Fruit fly (Drosophila melanogaster) whole organism, embryonic: ENCODE data around the gene Alh.

Experiments
- Awh ChIP-seq: fragments of 200-800 bp; sonication (Bioruptor generic); IDR thresholded peaks from 2 replicates; pipeline ENCODE4, ENCODE4 v1.3.6; 2022; ENCODE audit warnings: missing biosample characterization, missing genetic modification characterization
- CG12744 ChIP-seq: fragments of 200-800 bp; sonication (Bioruptor generic); optimal IDR thresholded peaks from 2 replicates; lab custom pipeline; 2016; ENCODE audit warnings: missing biosample characterization, missing genetic modification characterization
- CG3065 ChIP-seq: fragments of 200-800 bp; sonication (Bioruptor generic); optimal IDR thresholded peaks from 2 replicates; lab custom pipeline; 2016; ENCODE audit warnings: missing biosample characterization, missing genetic modification characterization
- CG4854 ChIP-seq: fragments of 200-800 bp; sonication (Bioruptor generic); optimal IDR thresholded peaks from 2 replicates; lab custom pipeline; 2016; ENCODE audit warnings: missing biosample characterization, missing genetic modification characterization, inconsistent platforms
- Doc2 ChIP-seq: fragments of 200-800 bp; sonication (Bioruptor generic); IDR thresholded peaks from 2 replicates; pipeline ENCODE4 v1.3.6; 2022; ENCODE audit warnings: missing biosample characterization, missing genetic modification characterization
- Hr3 ChIP-seq: fragments of 200-800 bp; sonication (Bioruptor generic); optimal IDR thresholded peaks from 3 replicates; lab custom pipeline; 2016; ENCODE audit warnings: missing biosample characterization, missing genetic modification characterization
- Sox102F ChIP-seq: fragments of 200-800 bp; sonication (Bioruptor generic); optimal IDR thresholded peaks from 2 replicates; lab custom pipeline; 2018; ENCODE audit warnings: missing biosample characterization, mild to moderate bottlenecking, missing genetic modification characterization, moderate library complexity
- caup ChIP-seq: fragments of 200-800 bp; sonication (Bioruptor generic); optimal IDR thresholded peaks from 3 replicates; lab custom pipeline; 2017; ENCODE audit warnings: missing biosample characterization, mild to moderate bottlenecking, missing genetic modification characterization, moderate library complexity; ENCODE audit not compliant: severe bottlenecking
- esg ChIP-seq: fragments of 200-800 bp; sonication (Bioruptor generic); conservative IDR thresholded peaks from 2 replicates; pipeline ENCODE4 v1.3.6; 2022; ENCODE audit warnings: missing biosample characterization, missing genetic modification characterization
- gem ChIP-seq: fragments of 200-800 bp; sonication (Bioruptor generic); optimal IDR thresholded peaks from 2 replicates; lab custom pipeline; 2019; ENCODE audit warnings: missing biosample characterization, mild to moderate bottlenecking, missing genetic modification characterization, moderate library complexity
- h ChIP-seq: fragments of >200 bp; optimal IDR thresholded peaks from 2 replicates; lab custom pipeline; 2017
- tgo ChIP-seq: fragments of 200-800 bp; sonication (Bioruptor generic); IDR thresholded peaks from 3 replicates; pipeline ENCODE4 v1.3.6; 2022; ENCODE audit warnings: missing biosample characterization, missing genetic modification characterization
- vfl ChIP-seq: fragments of 200-800 bp; sonication (Bioruptor generic); optimal IDR thresholded peaks from 2 replicates; lab custom pipeline; 2016; ENCODE audit warnings: missing biosample characterization, missing genetic modification characterization

DNA sequence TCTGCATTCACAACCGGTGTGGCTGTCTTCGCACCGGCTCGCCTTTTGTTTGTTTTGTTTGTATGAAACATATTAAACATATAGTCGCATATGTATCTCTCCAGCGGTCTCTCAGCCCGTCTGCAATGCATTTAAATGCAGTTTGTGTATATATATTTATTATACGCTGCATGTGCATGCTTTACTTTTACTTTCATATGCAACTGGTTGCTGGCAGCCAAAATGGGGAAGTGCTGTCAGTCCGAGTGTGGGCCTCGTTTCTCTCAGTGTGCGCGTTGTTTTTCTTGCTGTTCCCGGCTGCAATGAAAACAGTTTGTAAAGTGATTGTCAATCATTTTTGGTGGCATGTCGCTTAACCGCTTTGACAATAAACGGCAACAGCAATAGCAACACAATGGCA is 35.6 kb upstream of the Alh start:
- TF ChIP-seq Doc2 (GFP tag; lab: Robert Waterston, UW) (no peak), Awh (GFP tag; lab: Robert Waterston, UW) (no peak), vfl (GFP tag; lab: Kevin White, UChicago) (no peak), gem (tag; lab: Kevin White, UChicago) (no peak), CG12744 (no peak), Sox102F (no peak), caup (GFP tag; lab: Kevin White, UChicago) (no peak), Hr3 (GFP tag; lab: Kevin White, UChicago) (no peak), h (no peak), esg (GFP tag; lab: Robert Waterston, UW) (no peak), CG4854 (GFP tag; lab: Kevin White, UChicago) (no peak), CG3065 (GFP tag; lab: Kevin White, UChicago) (no peak), tgo (no peak)
